Worm (Caenorhabditis elegans): ENCODE data around the gene rpc-25.

rpc-25 gene

DNA sequence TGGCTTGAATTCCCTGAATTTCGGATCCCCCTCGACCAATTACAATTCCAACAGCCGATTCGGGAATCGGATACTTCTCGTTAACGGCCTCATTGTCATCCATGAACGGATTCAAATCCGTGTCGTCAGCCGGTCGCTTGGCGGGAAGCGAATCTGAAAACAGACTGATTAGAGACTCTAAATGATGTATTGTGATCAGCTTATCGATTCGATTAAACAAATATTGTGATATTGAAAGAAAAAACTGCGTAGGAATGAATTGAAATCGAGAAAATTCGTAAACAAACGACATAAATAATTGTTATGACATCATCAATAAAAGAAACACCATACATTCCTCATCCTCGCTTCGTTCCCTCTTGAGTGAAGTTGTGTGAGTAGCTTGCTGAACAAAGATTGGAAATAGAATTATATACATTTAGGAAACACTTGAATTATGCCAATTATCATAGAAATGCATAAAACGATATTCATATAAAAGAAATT, 31.6 kb upstream of the rpc-25 start (continued):
- no peak for TF ChIP-seq unc-130 (GFP tag; optimal IDR thresholded peaks at IDR 0.05)

DNA sequence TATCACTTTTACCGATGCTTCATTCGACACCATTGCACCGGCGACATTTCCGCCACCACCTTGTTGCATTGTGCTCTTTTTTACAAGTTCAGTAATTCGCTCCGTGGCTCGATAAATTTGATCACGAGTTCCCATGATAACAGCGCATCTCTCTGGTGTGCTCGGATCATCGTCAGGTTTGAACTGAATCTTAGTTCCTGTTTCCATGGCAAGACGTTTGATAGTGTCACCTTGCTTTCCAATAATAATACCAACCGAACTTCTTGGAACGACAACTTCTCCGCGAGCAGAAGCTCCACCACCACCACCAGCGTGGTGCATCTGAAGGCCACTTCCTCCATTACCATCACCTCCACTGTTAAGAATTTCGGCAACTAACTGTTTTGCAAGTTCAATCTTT, 30.8 kb upstream of the rpc-25 start:
- TF ChIP-seq madf-10 (tag; optimal IDR thresholded peaks at IDR 0.05) (no peak), atf-7 (tag; optimal IDR thresholded peaks at IDR 0.05) (no peak), K12H6.12 (tag; optimal IDR thresholded peaks at IDR 0.05) (no peak), zfh-2 (GFP tag; conservative IDR thresholded peaks at IDR 0.05) (no peak), tlf-1 (GFP tag; optimal IDR thresholded peaks at IDR 0.05) (no peak), ets-4 (GFP tag; optimal IDR thresholded peaks at IDR 0.05) (no peak), lin-35 (GFP tag; optimal IDR thresholded peaks at IDR 0.05) (no peak), F52B5.7 (tag; optimal IDR thresholded peaks at IDR 0.05) (no peak), rcor-1 (GFP tag; IDR thresholded peaks at IDR 0.05) (no peak), cebp-1 (GFP tag; IDR thresholded peaks at IDR 0.05) (no peak), cebp-1 (tag; optimal IDR thresholded peaks at IDR 0.05) (no peak)

ce11 chrV:10233330-10233729, 26.9 kb upstream of the rpc-25 start, which contains the start of gene str-182:
Gene str-182 (minus strand): TSS chrV:10233430.
- TF ChIP-seq ama-1 (optimal IDR thresholded peaks at IDR 0.05) (no peak), ama-1 (GFP tag; optimal IDR thresholded peaks at IDR 0.05) (no peak), F55B11.4 (tag; optimal IDR thresholded peaks at IDR 0.05; ENCODE audit: borderline replicate concordance, insufficient read depth) (no peak), sea-2 (GFP tag; IDR thresholded peaks at IDR 0.05) (no peak), Y53F4B.3 (GFP tag; IDR thresholded peaks at IDR 0.05) (no peak), zim-3 (tag; optimal IDR thresholded peaks at IDR 0.05) (no peak), F57C9.4 (tag; optimal IDR thresholded peaks at IDR 0.05) (no peak), egl-18 (GFP tag; IDR thresholded peaks at IDR 0.05) (no peak), ztf-3 (GFP tag; optimal IDR thresholded peaks at IDR 0.05) (no peak), ztf-18 (tag; optimal IDR thresholded peaks at IDR 0.05) (no peak), F33H1.4 (GFP tag; IDR thresholded peaks at IDR 0.05) (no peak), ceh-40 (GFP tag; IDR thresholded peaks at IDR 0.05) (no peak), D2030.7 (GFP tag; IDR thresholded peaks at IDR 0.05) (no peak), F57A8.1 (GFP tag; optimal IDR thresholded peaks at IDR 0.05) (no peak), rec-8 (tag; optimal IDR thresholded peaks at IDR 0.05) (no peak), hmg-1.2 (GFP tag; IDR thresholded peaks at IDR 0.05) (no peak), ccch-3 (GFP tag; optimal IDR thresholded peaks at IDR 0.05) (no peak), let-526 (GFP tag; IDR thresholded peaks at IDR 0.05) (no peak)

- TF ChIP-seq mel-28 (tag; optimal IDR thresholded peaks at IDR 0.05; ENCODE audit: borderline replicate concordance) = no peak
- TF ChIP-seq hsf-1 (GFP tag; IDR thresholded peaks at IDR 0.05) = no peak
- TF ChIP-seq nhr-80 (tag; optimal IDR thresholded peaks at IDR 0.05) = no peak
- no peak for TF ChIP-seq dpl-1 (GFP tag; optimal IDR thresholded peaks at IDR 0.05)
- TF ChIP-seq fkh-3 (tag; optimal IDR thresholded peaks at IDR 0.05) = no peak
- TF ChIP-seq egrh-3 (GFP tag; IDR thresholded peaks at IDR 0.05) = no peak
Observed at ce11 chrV:10230932-10231331, 24.5 kb upstream of the rpc-25 start, which contains the start of gene fipr-6. Gene fipr-6 (plus strand): TSS chrV:10231232.

All from whole organism, young adult.